Worm (Caenorhabditis elegans) whole organism, L2 larva: Measurements from ENCODE around the gene W01H2.2.
"Not testable (repeated sequence)": the region's sequence is repeated elsewhere in the genome, so short reads cannot be mapped to it uniquely, and the experiment has no call there.

Experiments used
- ZK546.5 ChIP-seq: sonication (generic microtip); optimal IDR thresholded peaks from 2 replicates; lab custom pipeline; 2017; ENCODE audit warnings: missing biosample characterization, missing genetic modification characterization
- ama-1 ChIP-seq: fragments of 150-350 bp; optimal IDR thresholded peaks from 2 replicates; lab custom pipeline; 2018; ENCODE audit warnings: inconsistent platforms
- blmp-1 ChIP-seq: sonication (generic microtip); optimal IDR thresholded peaks from 2 replicates; lab custom pipeline; 2017; ENCODE audit warnings: missing genetic modification characterization, mild to moderate bottlenecking, missing compliant biosample characterization, antibody characterized with exemption, moderate library complexity; ENCODE audit not compliant: insufficient read depth
- fos-1 ChIP-seq: fragments of 150-350 bp; optimal IDR thresholded peaks from 2 replicates; lab custom pipeline; 2014; ENCODE audit warnings: missing biosample characterization, missing genetic modification characterization
- lin-13 ChIP-seq: fragments of 150-350 bp; optimal IDR thresholded peaks from 2 replicates; lab custom pipeline; 2014; ENCODE audit warnings: missing biosample characterization, missing genetic modification reagents, missing genetic modification characterization
- lsy-2 ChIP-seq, 2 experiments: fragments of 150-350 bp in 1 of 2; sonication (generic microtip) in 1 of 2; optimal IDR thresholded peaks; 2 replicates each; lab custom pipeline; 2014 to 2017; ENCODE audit warnings: missing biosample characterization in 2 of 2, missing genetic modification characterization in 2 of 2
- nhr-21 ChIP-seq: fragments of 150-350 bp; optimal IDR thresholded peaks from 2 replicates; lab custom pipeline; 2014; ENCODE audit warnings: missing biosample characterization, missing genetic modification characterization
- nhr-237 ChIP-seq: fragments of 150-350 bp; optimal IDR thresholded peaks from 2 replicates; lab custom pipeline; 2014; ENCODE audit warnings: missing biosample characterization, missing genetic modification characterization
- nhr-6 ChIP-seq: fragments of 150-350 bp; optimal IDR thresholded peaks from 2 replicates; lab custom pipeline; 2014; ENCODE audit warnings: missing biosample characterization, missing genetic modification characterization
- nhr-77 ChIP-seq: fragments of 150-350 bp; optimal IDR thresholded peaks from 2 replicates; lab custom pipeline; 2014; ENCODE audit warnings: missing biosample characterization, missing genetic modification characterization
- snpc-4 ChIP-seq: fragments of 150-350 bp; optimal IDR thresholded peaks from 2 replicates; lab custom pipeline; 2014; ENCODE audit warnings: missing biosample characterization, missing genetic modification characterization
- zag-1 ChIP-seq: fragments of 150-350 bp; optimal IDR thresholded peaks from 2 replicates; lab custom pipeline; 2014; ENCODE audit warnings: missing biosample characterization, missing genetic modification characterization

- not testable (repeated sequence) for TF ChIP-seq snpc-4 (tag; lab: Kevin White, UChicago); nhr-21; ama-1 (lab: Kevin White, UChicago); lsy-2 (tag; optimal IDR thresholded peaks at IDR 0.05; lab: Kevin White, UChicago); nhr-77 (tag; lab: Kevin White, UChicago); blmp-1 (tag; lab: Kevin White, UChicago); nhr-6; zag-1 (tag; lab: Kevin White, UChicago); nhr-237 (tag; lab: Kevin White, UChicago); ZK546.5; lin-13; fos-1
These were observed 18.4 kb downstream of the W01H2.2 start, which contains the start of gene F20B6.5 for ce11 chrX:4199829-4200228.
